Worm (Caenorhabditis elegans) whole organism, early embryonic: ENCODE measurements around the gene B0001.7.

Experiments used
- F13C5.2 ChIP-seq: sonication (generic microtip); optimal IDR thresholded peaks from 2 replicates; lab custom pipeline; 2017; ENCODE audit warnings: mild to moderate bottlenecking, missing genetic modification characterization, inconsistent platforms, missing compliant biosample characterization
- ama-1 ChIP-seq: fragments of 150-350 bp; optimal IDR thresholded peaks from 2 replicates; lab custom pipeline; 2014
- flt-1 ChIP-seq: fragments of 200-800 bp; sonication (Bioruptor generic); IDR thresholded peaks from 2 replicates; pipeline ENCODE4 v1.3.6; 2022; ENCODE audit warnings: missing genetic modification characterization, missing compliant biosample characterization
- hmbx-1 ChIP-seq: sonication (generic microtip); optimal IDR thresholded peaks from 2 replicates; lab custom pipeline; 2016; ENCODE audit warnings: mild to moderate bottlenecking, missing genetic modification characterization, missing compliant biosample characterization
- scrt-1 ChIP-seq: fragments of 200-800 bp; sonication (Bioruptor generic); IDR thresholded peaks from 2 replicates; pipeline ENCODE4 v1.3.6; 2022; ENCODE audit warnings: missing genetic modification characterization, missing compliant biosample characterization
- tbx-37 ChIP-seq: fragments of 200-800 bp; sonication (Bioruptor generic); conservative IDR thresholded peaks from 2 replicates; pipeline ENCODE4 v1.3.6; 2022; ENCODE audit warnings: missing genetic modification reagents, missing genetic modification characterization, missing compliant biosample characterization

DNA sequence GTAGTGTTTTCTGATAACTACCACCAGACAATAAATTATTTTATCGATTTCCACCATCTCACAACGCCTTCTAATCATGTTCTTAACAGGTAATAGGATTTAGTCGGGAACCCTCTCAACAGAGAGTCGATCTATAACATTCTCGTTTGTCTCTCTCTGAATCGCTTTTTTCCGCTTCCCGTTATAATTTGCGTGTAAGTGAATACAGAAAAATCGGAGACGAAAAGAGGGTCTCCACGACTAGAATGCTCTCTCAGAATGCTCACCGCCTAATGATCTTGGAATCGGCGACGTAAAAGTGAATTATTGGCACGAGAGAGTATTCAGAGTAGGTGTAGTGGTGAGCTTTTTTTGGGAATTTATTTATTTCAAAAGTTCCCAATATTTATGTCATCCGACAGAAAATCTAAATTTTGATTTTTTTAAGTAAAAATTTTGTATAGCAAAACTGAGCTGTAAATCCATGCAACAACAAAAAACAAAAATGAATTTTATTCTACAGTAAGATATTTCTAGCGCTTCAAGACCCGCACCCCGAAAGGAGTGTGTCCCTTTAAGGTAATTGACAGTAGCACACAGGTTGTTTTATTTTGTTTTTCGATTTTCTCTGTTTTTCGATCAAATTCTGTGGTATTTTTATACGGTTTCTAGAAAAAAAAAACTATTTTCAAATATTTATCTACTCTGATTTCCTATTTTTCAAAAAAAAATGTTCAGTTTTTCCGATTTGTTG lies 27.1 kb downstream of the B0001.7 start:
- TF ChIP-seq flt-1 (no peak), F13C5.2 (no peak), ama-1 (lab: Kevin White, UChicago) (no peak), tbx-37 (GFP tag; lab: Robert Waterston, UW) (no peak), scrt-1 (no peak), hmbx-1 (tag; lab: Kevin White, UChicago) (no peak)
